Worm (Caenorhabditis elegans): Measurements from ENCODE around the gene nhr-137.

The nhr-137 gene

ce11 chrX:6618712-6619111 is 50.1 kb downstream of the nhr-137 start, which contains the start of gene kqt-1:
Gene kqt-1 (plus strand): TSS chrX:6619012.
- no peak for TF ChIP-seq ceh-39 (tag; optimal IDR thresholded peaks at IDR 0.05)
- no peak for TF ChIP-seq pha-4 (tag; optimal IDR thresholded peaks at IDR 0.05)
- TF ChIP-seq mls-2 (tag; optimal IDR thresholded peaks at IDR 0.05): no peak
- TF ChIP-seq ces-1 (GFP tag; optimal IDR thresholded peaks at IDR 0.05): no peak
- no peak for TF ChIP-seq lsy-2 (tag; optimal IDR thresholded peaks at IDR 0.05)
- TF ChIP-seq lin-32 (GFP tag; optimal IDR thresholded peaks at IDR 0.05): no peak
- TF ChIP-seq tbx-8 (GFP tag; optimal IDR thresholded peaks at IDR 0.05): no peak
- no peak for TF ChIP-seq drap-1 (GFP tag; optimal IDR thresholded peaks at IDR 0.05)
- no peak for TF ChIP-seq cnd-1 (tag; optimal IDR thresholded peaks at IDR 0.05)
- TF ChIP-seq ceh-43 (GFP tag; optimal IDR thresholded peaks at IDR 0.05): no peak
- TF ChIP-seq mab-5 (tag; optimal IDR thresholded peaks at IDR 0.05): no peak
- no peak for TF ChIP-seq unc-120 (tag; optimal IDR thresholded peaks at IDR 0.05; ENCODE audit: poor library complexity, severe bottlenecking)

DNA sequence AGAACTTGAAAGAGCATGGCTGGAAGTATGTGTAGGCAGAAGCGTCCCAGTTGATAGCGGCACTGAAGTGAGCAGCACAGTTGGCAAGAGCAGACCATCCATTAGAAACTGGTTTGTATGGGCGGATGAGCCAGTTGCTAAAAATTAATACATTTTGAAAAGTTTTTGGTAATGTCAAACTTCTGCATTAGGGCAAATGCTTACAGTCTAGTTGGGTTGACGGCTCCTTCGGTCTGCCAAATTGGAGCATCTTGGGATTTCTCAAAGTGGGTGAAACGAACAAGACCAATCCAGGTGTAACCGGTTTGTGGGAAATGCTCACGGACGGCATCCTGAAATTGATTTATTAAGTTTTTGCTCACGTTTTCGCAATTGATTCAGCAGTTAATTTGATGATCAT is 51.2 kb downstream of the nhr-137 start:
- TF ChIP-seq cnd-1 (tag; optimal IDR thresholded peaks at IDR 0.05) (no peak), mls-2 (tag; optimal IDR thresholded peaks at IDR 0.05) (peak; percentile 2)

DNA sequence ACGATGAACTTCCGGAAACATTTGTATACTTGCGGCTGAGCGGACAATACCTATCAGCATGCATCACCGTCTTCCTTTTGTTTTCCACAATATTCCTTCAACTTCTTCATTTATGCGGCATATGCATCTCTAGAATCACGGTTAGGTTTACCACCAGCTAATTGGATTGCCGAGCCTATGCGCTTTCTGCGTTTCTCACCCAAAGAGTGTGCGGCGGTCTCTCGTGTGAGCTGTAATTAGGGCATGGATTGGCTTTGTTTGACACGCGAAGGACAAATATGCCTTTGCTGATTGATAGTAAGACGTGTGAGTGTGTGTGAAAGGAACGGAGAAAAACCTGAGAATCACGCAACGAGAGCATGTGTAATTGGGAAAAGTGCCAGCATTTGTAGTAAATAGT is 55.3 kb downstream of the nhr-137 start:
- TF ChIP-seq drap-1 (GFP tag; optimal IDR thresholded peaks at IDR 0.05) (no peak), ces-1 (GFP tag; optimal IDR thresholded peaks at IDR 0.05) (peak; percentile 84), ceh-83 (GFP tag; optimal IDR thresholded peaks at IDR 0.05) (no peak)
